Fruit fly (Drosophila melanogaster): ENCODE measurements around the gene CG15390.

DNA sequence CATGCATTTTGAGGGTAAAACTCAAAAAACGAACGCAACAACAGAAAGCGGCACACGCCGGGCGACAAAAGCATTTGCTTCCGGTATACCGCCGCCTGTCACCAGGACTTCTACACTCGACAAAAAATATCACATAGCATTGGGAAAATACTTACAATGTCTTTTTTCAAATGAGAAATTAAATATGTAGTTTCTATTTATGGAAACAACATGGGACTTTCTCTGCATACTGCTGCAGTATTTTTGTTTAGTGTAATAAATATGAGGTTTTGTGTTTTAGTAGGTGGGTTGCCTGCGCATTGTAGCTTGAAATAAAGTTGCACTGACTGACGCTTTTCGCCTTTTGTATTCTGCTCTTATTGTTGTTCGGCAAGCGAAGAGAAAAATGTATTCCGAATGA lies 22.6 kb downstream of the CG15390 start:
- no peak for TF ChIP-seq CG8478 (optimal IDR thresholded peaks at IDR 0.05)
- TF ChIP-seq CTCF (optimal IDR thresholded peaks at IDR 0.05): no peak
